Fruit fly (Drosophila melanogaster) whole organism, embryonic: ENCODE measurements around the gene Sry-alpha.

Experiments used
- ATbp ChIP-seq: fragments of 200-800 bp; sonication (Bioruptor generic); optimal IDR thresholded peaks from 2 replicates; lab custom pipeline; 2017; ENCODE audit warnings: missing biosample characterization, mild to moderate bottlenecking, missing genetic modification characterization, missing genetic modification reagents
- B-H2 ChIP-seq: fragments of 200-800 bp; sonication (Bioruptor generic); optimal IDR thresholded peaks from 2 replicates; lab custom pipeline; 2018; ENCODE audit warnings: missing biosample characterization, mild to moderate bottlenecking, missing genetic modification characterization
- C15 ChIP-seq: fragments of 200-800 bp; sonication (Bioruptor generic); IDR thresholded peaks from 3 replicates; pipeline ENCODE4 v1.3.6; 2022; ENCODE audit warnings: missing biosample characterization, missing genetic modification characterization
- CG10209 ChIP-seq: fragments of 200-800 bp; sonication (Bioruptor generic); optimal IDR thresholded peaks from 3 replicates; lab custom pipeline; 2017; ENCODE audit warnings: missing biosample characterization, mild to moderate bottlenecking, missing genetic modification characterization, missing genetic modification reagents
- CG10274 ChIP-seq: fragments of 200-800 bp; sonication (Bioruptor generic); optimal IDR thresholded peaks from 3 replicates; lab custom pipeline; 2017; ENCODE audit warnings: missing biosample characterization, mild to moderate bottlenecking, missing genetic modification characterization
- CG10959 ChIP-seq: fragments of 200-800 bp; sonication (Bioruptor generic); IDR thresholded peaks from 2 replicates; pipeline ENCODE4 v1.3.6; 2022; ENCODE audit warnings: missing biosample characterization, missing genetic modification characterization
- CG12219 ChIP-seq: fragments of 200-800 bp; sonication (Bioruptor generic); optimal IDR thresholded peaks from 3 replicates; lab custom pipeline; 2018; ENCODE audit warnings: missing biosample characterization, mild to moderate bottlenecking, missing genetic modification characterization
- CG13894 ChIP-seq: fragments of 200-800 bp; sonication (Bioruptor generic); optimal IDR thresholded peaks from 3 replicates; lab custom pipeline; 2018; ENCODE audit warnings: missing biosample characterization, mild to moderate bottlenecking, missing genetic modification characterization, moderate library complexity
- CG1529 ChIP-seq: fragments of 200-800 bp; sonication (Bioruptor generic); optimal IDR thresholded peaks from 3 replicates; lab custom pipeline; 2018; ENCODE audit warnings: missing biosample characterization, missing genetic modification characterization
- CG16779 ChIP-seq: fragments of 200-800 bp; sonication (Bioruptor generic); IDR thresholded peaks from 2 replicates; pipeline ENCODE4 v1.3.6; 2022; ENCODE audit warnings: missing biosample characterization, missing genetic modification characterization
- CG16813 ChIP-seq: fragments of 200-800 bp; sonication (Bioruptor generic); IDR thresholded peaks from 3 replicates; pipeline ENCODE4 v1.3.6; 2022; ENCODE audit warnings: missing biosample characterization, missing genetic modification characterization; ENCODE audit not compliant: partially characterized antibody
- CG17385 ChIP-seq: fragments of 200-800 bp; sonication (Bioruptor generic); optimal IDR thresholded peaks from 3 replicates; lab custom pipeline; 2018; ENCODE audit warnings: missing biosample characterization, mild to moderate bottlenecking, missing genetic modification characterization
- CG1832 ChIP-seq: fragments of 200-800 bp; sonication (Bioruptor generic); optimal IDR thresholded peaks from 2 replicates; lab custom pipeline; 2017; ENCODE audit warnings: missing biosample characterization, mild to moderate bottlenecking, missing genetic modification characterization, inconsistent platforms
- CG3407 ChIP-seq: fragments of 200-800 bp; sonication (Bioruptor generic); optimal IDR thresholded peaks from 2 replicates; lab custom pipeline; 2018; ENCODE audit warnings: missing biosample characterization, mild to moderate bottlenecking, missing genetic modification characterization
- CG4617 ChIP-seq: fragments of 200-800 bp; sonication (Bioruptor generic); optimal IDR thresholded peaks from 3 replicates; lab custom pipeline; 2016; ENCODE audit warnings: missing biosample characterization, missing genetic modification characterization, borderline replicate concordance
- CG5180 ChIP-seq: fragments of 200-800 bp; sonication (Bioruptor generic); optimal IDR thresholded peaks from 3 replicates; lab custom pipeline; 2017; ENCODE audit warnings: missing biosample characterization, missing genetic modification characterization, mild to moderate bottlenecking, moderate library complexity, missing genetic modification reagents
- CG5245 ChIP-seq: fragments of 200-800 bp; sonication (Bioruptor generic); optimal IDR thresholded peaks from 3 replicates; lab custom pipeline; 2016; ENCODE audit warnings: missing biosample characterization, missing genetic modification characterization
- CG6654 ChIP-seq: fragments of 200-800 bp; sonication (Bioruptor generic); optimal IDR thresholded peaks from 2 replicates; lab custom pipeline; 2017; ENCODE audit warnings: missing biosample characterization, mild to moderate bottlenecking, missing genetic modification characterization
- CG6791 ChIP-seq: fragments of 200-800 bp; sonication (Bioruptor generic); IDR thresholded peaks from 3 replicates; pipeline ENCODE4 v1.3.6; 2022; ENCODE audit warnings: missing biosample characterization, missing genetic modification characterization; ENCODE audit not compliant: partially characterized antibody
- CG6854 ChIP-seq: fragments of 200-800 bp; sonication (Bioruptor generic); optimal IDR thresholded peaks from 3 replicates; lab custom pipeline; 2017; ENCODE audit warnings: missing biosample characterization, mild to moderate bottlenecking, missing genetic modification characterization
- CG7372 ChIP-seq: fragments of 200-800 bp; sonication (Bioruptor generic); IDR thresholded peaks from 2 replicates; pipeline ENCODE4 v1.3.6; 2022; ENCODE audit warnings: missing biosample characterization, missing genetic modification characterization
- CG9609 ChIP-seq: fragments of 200-800 bp; sonication (Bioruptor generic); optimal IDR thresholded peaks from 3 replicates; lab custom pipeline; 2016; ENCODE audit warnings: missing biosample characterization, missing genetic modification characterization
- CG9876 ChIP-seq: fragments of 200-800 bp; sonication (Bioruptor generic); optimal IDR thresholded peaks from 2 replicates; lab custom pipeline; 2016; ENCODE audit warnings: missing biosample characterization, missing genetic modification characterization
- CTCF ChIP-seq: fragments of 200-800 bp; sonication (Bioruptor generic); optimal IDR thresholded peaks from 2 replicates; lab custom pipeline; 2017; ENCODE audit warnings: missing biosample characterization, mild to moderate bottlenecking, missing genetic modification characterization, moderate library complexity
- Chrac-16 ChIP-seq: fragments of 200-800 bp; sonication (Bioruptor generic); optimal IDR thresholded peaks from 3 replicates; lab custom pipeline; 2016; ENCODE audit warnings: missing biosample characterization, missing genetic modification characterization
- Dip3 ChIP-seq: fragments of 200-800 bp; sonication (Bioruptor generic); optimal IDR thresholded peaks from 3 replicates; lab custom pipeline; 2016; ENCODE audit warnings: missing biosample characterization, missing genetic modification characterization
- Dref ChIP-seq: fragments of 200-800 bp; sonication (Bioruptor generic); IDR thresholded peaks from 2 replicates; pipeline ENCODE4 v1.3.6; 2022; ENCODE audit warnings: missing biosample characterization, missing genetic modification characterization
- HLH3B ChIP-seq: fragments of 200-800 bp; sonication (Bioruptor generic); IDR thresholded peaks from 2 replicates; pipeline ENCODE4 v1.3.6; 2022; ENCODE audit warnings: missing biosample characterization, missing genetic modification characterization
- Hey ChIP-seq: fragments of 200-800 bp; sonication (Bioruptor generic); optimal IDR thresholded peaks from 3 replicates; lab custom pipeline; 2018; ENCODE audit warnings: missing biosample characterization, mild to moderate bottlenecking, missing genetic modification characterization
- HmgZ ChIP-seq: fragments of 200-800 bp; sonication (Bioruptor generic); optimal IDR thresholded peaks from 2 replicates; lab custom pipeline; 2018; ENCODE audit warnings: missing biosample characterization, mild to moderate bottlenecking, missing genetic modification characterization
- Hmr ChIP-seq: fragments of 200-800 bp; sonication (Bioruptor generic); optimal IDR thresholded peaks from 3 replicates; lab custom pipeline; 2017; ENCODE audit warnings: mild to moderate bottlenecking, missing biosample characterization, missing genetic modification reagents, missing genetic modification characterization
- Hr51 ChIP-seq, 2 experiments: fragments of 200-800 bp; sonication (Bioruptor generic); optimal IDR thresholded peaks; 2 replicates in 1 of 2; 3 replicates in 1 of 2; lab custom pipeline; 2016 to 2018; ENCODE audit warnings: missing biosample characterization in 2 of 2, missing genetic modification characterization in 2 of 2, mild to moderate bottlenecking in 1 of 2, moderate library complexity in 1 of 2
- Lim3 ChIP-seq: fragments of 200-800 bp; sonication (Bioruptor generic); IDR thresholded peaks from 2 replicates; pipeline ENCODE4 v1.3.6; 2022; ENCODE audit warnings: missing biosample characterization, missing genetic modification characterization
- Max ChIP-seq: fragments of 200-800 bp; sonication (Bioruptor generic); optimal IDR thresholded peaks from 2 replicates; lab custom pipeline; 2016; ENCODE audit warnings: missing biosample characterization, mild to moderate bottlenecking, missing genetic modification characterization
- NfI ChIP-seq: fragments of 200-800 bp; sonication (Bioruptor generic); optimal IDR thresholded peaks from 3 replicates; lab custom pipeline; 2018; ENCODE audit warnings: missing biosample characterization, mild to moderate bottlenecking, missing genetic modification characterization, moderate library complexity
- Ptx1 ChIP-seq: fragments of 200-800 bp; sonication (Bioruptor generic); IDR thresholded peaks from 2 replicates; pipeline ENCODE4 v1.3.6; 2022; ENCODE audit warnings: missing biosample characterization, missing genetic modification characterization
- al ChIP-seq: fragments of 200-800 bp; sonication (Bioruptor generic); IDR thresholded peaks from 2 replicates; pipeline ENCODE4 v1.3.6; 2022; ENCODE audit warnings: missing biosample characterization, missing genetic modification characterization
- bcd ChIP-seq: fragments of 200-800 bp; sonication (Bioruptor generic); optimal IDR thresholded peaks from 2 replicates; lab custom pipeline; 2017; ENCODE audit warnings: missing biosample characterization, mild to moderate bottlenecking, missing genetic modification characterization
- btn ChIP-seq: fragments of 200-800 bp; sonication (Bioruptor generic); optimal IDR thresholded peaks from 2 replicates; lab custom pipeline; 2016; ENCODE audit warnings: missing biosample characterization, missing genetic modification characterization
- chn ChIP-seq: fragments of 200-800 bp; sonication (Bioruptor generic); optimal IDR thresholded peaks from 2 replicates; lab custom pipeline; 2016; ENCODE audit warnings: missing biosample characterization, missing genetic modification characterization
- dimm ChIP-seq: fragments of 200-800 bp; sonication (Bioruptor generic); IDR thresholded peaks from 2 replicates; pipeline ENCODE4 v1.3.6; 2022; ENCODE audit warnings: missing biosample characterization, missing genetic modification characterization
- esg ChIP-seq: fragments of 200-800 bp; sonication (Bioruptor generic); conservative IDR thresholded peaks from 2 replicates; pipeline ENCODE4 v1.3.6; 2022; ENCODE audit warnings: missing biosample characterization, missing genetic modification characterization
- fd96Cb ChIP-seq: fragments of 200-800 bp; sonication (Bioruptor generic); optimal IDR thresholded peaks from 2 replicates; lab custom pipeline; 2018; ENCODE audit warnings: missing biosample characterization, mild to moderate bottlenecking, missing genetic modification characterization, moderate library complexity
- gsb-n ChIP-seq: fragments of 200-800 bp; sonication (Bioruptor generic); optimal IDR thresholded peaks from 3 replicates; lab custom pipeline; 2018; ENCODE audit warnings: missing biosample characterization, mild to moderate bottlenecking, missing genetic modification characterization
- hth ChIP-seq: fragments of >200 bp; optimal IDR thresholded peaks from 2 replicates; lab custom pipeline; 2017; ENCODE audit warnings: inconsistent platforms
- luna ChIP-seq: fragments of 200-800 bp; sonication (Bioruptor generic); optimal IDR thresholded peaks from 2 replicates; lab custom pipeline; 2016; ENCODE audit warnings: missing biosample characterization, missing genetic modification characterization
- otp ChIP-seq: fragments of 200-800 bp; sonication (Bioruptor generic); IDR thresholded peaks from 3 replicates; pipeline ENCODE4, ENCODE4 v1.3.6; 2022; ENCODE audit warnings: missing biosample characterization, missing genetic modification characterization
- peb ChIP-seq: fragments of 200-800 bp; sonication (Bioruptor generic); IDR thresholded peaks from 2 replicates; pipeline ENCODE4 v1.3.6; 2022; ENCODE audit warnings: missing biosample characterization, missing genetic modification characterization
- rib ChIP-seq: fragments of 200-800 bp; sonication (Bioruptor generic); IDR thresholded peaks from 2 replicates; pipeline ENCODE4 v1.3.6; 2022; ENCODE audit warnings: missing biosample characterization, missing genetic modification characterization
- row ChIP-seq: fragments of 200-800 bp; sonication (Bioruptor generic); IDR thresholded peaks from 3 replicates; pipeline ENCODE4 v1.3.6; 2022; ENCODE audit warnings: missing biosample characterization, missing genetic modification characterization
- sd ChIP-seq: fragments of 200-800 bp; sonication (Bioruptor generic); optimal IDR thresholded peaks from 3 replicates; lab custom pipeline; 2018; ENCODE audit warnings: missing biosample characterization, mild to moderate bottlenecking, missing genetic modification characterization, moderate library complexity
- sob ChIP-seq: fragments of 200-800 bp; sonication (Bioruptor generic); IDR thresholded peaks from 2 replicates; pipeline ENCODE4 v1.3.6; 2022; ENCODE audit warnings: missing biosample characterization, missing genetic modification characterization
- zfh1 ChIP-seq: fragments of 200-800 bp; sonication (Bioruptor generic); IDR thresholded peaks from 3 replicates; pipeline ENCODE4 v1.3.6; 2022; ENCODE audit warnings: missing biosample characterization, missing genetic modification characterization

Sry-alpha gene

dm6 chr3R:30004648-30005047 is 34.9 kb upstream of the Sry-alpha start, which contains the start of the genes Nlp and Nph (continued):
- TF ChIP-seq Hmr (GFP tag; lab: Kevin White, UChicago) (no peak), dimm (no peak), CG12219 (GFP tag; lab: Kevin White, UChicago) (no peak), ATbp (GFP tag; lab: Kevin White, UChicago) (no peak), btn (GFP tag; lab: Kevin White, UChicago) (no peak), CG10274 (GFP tag; lab: Kevin White, UChicago) (no peak), HmgZ (tag; lab: Kevin White, UChicago) (peak; percentile 69), CG6854 (no peak), CG5180 (GFP tag; lab: Kevin White, UChicago) (no peak), CG3407 (GFP tag; lab: Kevin White, UChicago) (no peak), CG10959 (GFP tag; lab: Robert Waterston, UW) (no peak), CG6654 (no peak), CG5245 (GFP tag; lab: Kevin White, UChicago) (no peak), otp (no peak), CG9609 (GFP tag; lab: Kevin White, UChicago) (no peak), CG16779 (GFP tag; lab: Robert Waterston, UW) (no peak), CG4617 (GFP tag; lab: Kevin White, UChicago) (peak; percentile 28), luna (no peak), CG6791 (GFP tag; lab: Robert Waterston, UW) (peak; percentile 77), C15 (GFP tag; lab: Robert Waterston, UW) (no peak), sob (GFP tag; lab: Robert Waterston, UW) (no peak), Chrac-16 (GFP tag; lab: Kevin White, UChicago) (peak; percentile 6), bcd (GFP tag; lab: Kevin White, UChicago) (no peak), sd (tag; lab: Kevin White, UChicago) (no peak), hth (no peak), rib (GFP tag; lab: Robert Waterston, UW) (no peak), CG1529 (GFP tag; lab: Kevin White, UChicago) (no peak), zfh1 (GFP tag; lab: Robert Waterston, UW) (0 out of 3 replicates have a peak, but pooled peaks have one; percentile 3), row (GFP tag; lab: Robert Waterston, UW) (peak; percentile 60), CG7372 (GFP tag; lab: Robert Waterston, UW) (0 out of 2 replicates have a peak, but pooled peaks have one; percentile 35), Hey (no peak), CG10209 (no peak), CG17385 (peak; percentile 5), CG1832 (GFP tag; lab: Kevin White, UChicago) (no peak), NfI (GFP tag; lab: Kevin White, UChicago) (no peak), gsb-n (no peak), Lim3 (GFP tag; lab: Robert Waterston, UW) (no peak), Hr51 (GFP tag; optimal IDR thresholded peaks at IDR 0.05; lab: Kevin White, UChicago) (no peak), CG16813 (GFP tag; lab: Robert Waterston, UW) (peak; percentile 86), Ptx1 (no peak), esg (GFP tag; lab: Robert Waterston, UW) (no peak), HLH3B (GFP tag; lab: Robert Waterston, UW) (no peak), fd96Cb (tag; lab: Kevin White, UChicago) (no peak), al (no peak), CTCF (GFP tag; lab: Kevin White, UChicago) (peak; percentile 37), Max (GFP tag; lab: Kevin White, UChicago) (peak; percentile 87), CG9876 (GFP tag; lab: Kevin White, UChicago) (no peak), Dref (GFP tag; lab: Robert Waterston, UW) (peak; percentile 71), peb (GFP tag; lab: Robert Waterston, UW) (no peak), Dip3 (GFP tag; lab: Kevin White, UChicago) (peak; percentile 15), chn (GFP tag; lab: Kevin White, UChicago) (no peak), B-H2 (GFP tag; lab: Kevin White, UChicago) (peak; percentile 29), CG13894 (no peak)
